Worm (Caenorhabditis elegans) whole organism, young adult: ENCODE data around the gene sri-48.
A peak's percentile ranks its signal among the peaks of the same experiment; 100 is the strongest.
"Not testable (repeated sequence)": the region's sequence is repeated elsewhere in the genome, so short reads cannot be mapped to it uniquely, and the experiment has no call there.

Experiments used
- B0261.1 ChIP-seq: sonication (generic microtip); optimal IDR thresholded peaks from 2 replicates; lab custom pipeline; 2016; ENCODE audit warnings: mild to moderate bottlenecking, missing genetic modification characterization, moderate library complexity, missing compliant biosample characterization
- B0336.3 ChIP-seq: fragments of 200-800 bp; sonication (Bioruptor generic); IDR thresholded peaks from 2 replicates; pipeline ENCODE4 v1.3.6; 2022; ENCODE audit warnings: missing genetic modification characterization, missing compliant biosample characterization
- C06A6.2 ChIP-seq: fragments of 200-800 bp; sonication (Bioruptor generic); conservative IDR thresholded peaks from 2 replicates; pipeline ENCODE4 v1.3.6; 2022; ENCODE audit warnings: missing genetic modification characterization, missing compliant biosample characterization
- D2030.7 ChIP-seq: fragments of 200-800 bp; sonication (Bioruptor generic); IDR thresholded peaks from 2 replicates; pipeline ENCODE4 v1.3.6; 2022; ENCODE audit warnings: missing genetic modification reagents, missing genetic modification characterization, missing compliant biosample characterization
- F33H1.4 ChIP-seq: fragments of 200-800 bp; sonication (Bioruptor generic); IDR thresholded peaks from 2 replicates; pipeline ENCODE4 v1.3.6; 2022; ENCODE audit warnings: missing genetic modification reagents, missing genetic modification characterization, missing compliant biosample characterization
- F55B11.4 ChIP-seq: sonication (generic microtip); optimal IDR thresholded peaks from 2 replicates; lab custom pipeline; 2016; ENCODE audit warnings: missing compliant biosample characterization, missing genetic modification characterization, borderline replicate concordance; ENCODE audit not compliant: insufficient read depth
- Y95B8A.8 ChIP-seq: fragments of 200-800 bp; sonication (Bioruptor generic); IDR thresholded peaks from 2 replicates; pipeline ENCODE4 v1.3.6; 2022; ENCODE audit warnings: missing genetic modification reagents, missing genetic modification characterization, missing compliant biosample characterization
- ZK185.1 ChIP-seq: sonication (generic microtip); optimal IDR thresholded peaks from 2 replicates; lab custom pipeline; 2016; ENCODE audit warnings: mild to moderate bottlenecking, missing genetic modification characterization, missing compliant biosample characterization; ENCODE audit not compliant: poor library complexity, severe bottlenecking
- aptf-2 ChIP-seq: fragments of 200-800 bp; sonication (Bioruptor generic); conservative IDR thresholded peaks from 2 replicates; pipeline ENCODE4 v1.3.6; 2022; ENCODE audit warnings: missing genetic modification reagents, missing genetic modification characterization, missing compliant biosample characterization
- aptf-3 ChIP-seq: fragments of 200-800 bp; sonication (Bioruptor generic); IDR thresholded peaks from 2 replicates; pipeline ENCODE4 v1.3.6; 2022; ENCODE audit warnings: missing genetic modification characterization, missing compliant biosample characterization
- attf-6 ChIP-seq: fragments of 200-800 bp; sonication (Bioruptor generic); IDR thresholded peaks from 2 replicates; pipeline ENCODE4 v1.3.6; 2022; ENCODE audit warnings: missing genetic modification reagents, missing genetic modification characterization, missing compliant biosample characterization
- ceh-40 ChIP-seq: fragments of 200-800 bp; sonication (Bioruptor generic); IDR thresholded peaks from 2 replicates; pipeline ENCODE4 v1.3.6; 2022; ENCODE audit warnings: missing genetic modification characterization, missing compliant biosample characterization
- ceh-58 ChIP-seq: fragments of 200-800 bp; sonication (Bioruptor generic); IDR thresholded peaks from 2 replicates; pipeline ENCODE4 v1.3.6; 2022; ENCODE audit warnings: missing genetic modification characterization, missing compliant biosample characterization
- die-1 ChIP-seq: sonication (generic microtip); optimal IDR thresholded peaks from 2 replicates; lab custom pipeline; 2016; ENCODE audit warnings: missing genotype, mild to moderate bottlenecking, missing genetic modification characterization, missing compliant biosample characterization
- dox-1 ChIP-seq: fragments of 200-800 bp; sonication (Bioruptor generic); IDR thresholded peaks from 2 replicates; pipeline ENCODE4 v1.3.6; 2022; ENCODE audit warnings: missing genetic modification reagents, missing genetic modification characterization, missing compliant biosample characterization
- dpl-1 ChIP-seq: fragments of 150-350 bp; optimal IDR thresholded peaks from 2 replicates; lab custom pipeline; 2014; ENCODE audit warnings: missing biosample characterization, missing genetic modification reagents, missing genetic modification characterization
- efl-1 ChIP-seq: fragments of 150-350 bp; optimal IDR thresholded peaks from 2 replicates; lab custom pipeline; 2014; ENCODE audit warnings: missing biosample characterization, missing genetic modification reagents, missing genetic modification characterization
- egrh-3 ChIP-seq: fragments of 200-800 bp; sonication (Bioruptor generic); IDR thresholded peaks from 2 replicates; pipeline ENCODE4 v1.3.6; 2022; ENCODE audit warnings: missing genetic modification reagents, missing genetic modification characterization, missing compliant biosample characterization
- ets-4 ChIP-seq: fragments of 200-800 bp; sonication (Bioruptor generic); optimal IDR thresholded peaks from 2 replicates; lab custom pipeline; 2018; ENCODE audit warnings: mild to moderate bottlenecking, missing genetic modification characterization, missing compliant biosample characterization
- fkh-3 ChIP-seq: sonication (generic microtip); optimal IDR thresholded peaks from 2 replicates; lab custom pipeline; 2016; ENCODE audit warnings: mild to moderate bottlenecking, missing genetic modification characterization, missing compliant biosample characterization
- gei-17 ChIP-seq: fragments of 200-800 bp; sonication (Bioruptor generic); optimal IDR thresholded peaks from 2 replicates; lab custom pipeline; 2018; ENCODE audit warnings: mild to moderate bottlenecking, missing genetic modification characterization, missing compliant biosample characterization
- hlh-12 ChIP-seq: sonication (generic microtip); optimal IDR thresholded peaks from 2 replicates; lab custom pipeline; 2016; ENCODE audit warnings: missing genetic modification characterization, missing compliant biosample characterization
- hmg-20 ChIP-seq: fragments of 200-800 bp; sonication (Bioruptor generic); IDR thresholded peaks from 2 replicates; pipeline ENCODE4 v1.3.6; 2022; ENCODE audit warnings: missing genetic modification reagents, missing genetic modification characterization, missing compliant biosample characterization
- lag-1 ChIP-seq: fragments of 200-800 bp; sonication (Bioruptor generic); IDR thresholded peaks from 2 replicates; pipeline ENCODE4 v1.3.6; 2022; ENCODE audit warnings: missing genetic modification reagents, missing genetic modification characterization, missing compliant biosample characterization
- lin-40 ChIP-seq: sonication (generic microtip); optimal IDR thresholded peaks from 2 replicates; lab custom pipeline; 2016; ENCODE audit warnings: missing genetic modification characterization, mild to moderate bottlenecking, missing compliant biosample characterization, missing genotype, missing genetic modification reagents
- lsl-1 ChIP-seq: fragments of 200-800 bp; sonication (Bioruptor generic); optimal IDR thresholded peaks from 2 replicates; lab custom pipeline; 2018; ENCODE audit warnings: mild to moderate bottlenecking, missing genetic modification characterization, moderate library complexity, missing compliant biosample characterization
- madf-8 ChIP-seq: fragments of 200-800 bp; sonication (Bioruptor generic); conservative IDR thresholded peaks from 2 replicates; pipeline ENCODE4 v1.3.6; 2022; ENCODE audit warnings: missing genetic modification reagents, missing genetic modification characterization, missing compliant biosample characterization
- nfya-1 ChIP-seq: sonication (generic microtip); optimal IDR thresholded peaks from 2 replicates; lab custom pipeline; 2017; ENCODE audit warnings: antibody characterized with exemption, missing compliant biosample characterization, missing genetic modification characterization, borderline replicate concordance; ENCODE audit not compliant: insufficient read depth
- nfya-2 ChIP-seq: fragments of 200-800 bp; sonication (Bioruptor generic); IDR thresholded peaks from 2 replicates; pipeline ENCODE4 v1.3.6; 2022; ENCODE audit warnings: missing genetic modification reagents, missing genetic modification characterization, missing compliant biosample characterization
- nhr-80 ChIP-seq: sonication (generic microtip); optimal IDR thresholded peaks from 2 replicates; lab custom pipeline; 2016; ENCODE audit warnings: missing genetic modification characterization, missing compliant biosample characterization
- rcor-1 ChIP-seq: fragments of 200-800 bp; sonication (Bioruptor generic); IDR thresholded peaks from 2 replicates; pipeline ENCODE4 v1.3.6; 2022; ENCODE audit warnings: missing genetic modification reagents, missing genetic modification characterization, missing compliant biosample characterization
- repo-1 ChIP-seq: sonication (generic microtip); optimal IDR thresholded peaks from 2 replicates; lab custom pipeline; 2017; ENCODE audit warnings: mild to moderate bottlenecking, missing genetic modification characterization, missing compliant biosample characterization
- rpc-1 ChIP-seq, 2 experiments: fragments of 150-350 bp in 1 of 2; sonication (generic microtip) in 1 of 2; optimal IDR thresholded peaks; 2 replicates each; lab custom pipeline; 2014 to 2018; ENCODE audit warnings: missing biosample characterization in 1 of 2, missing genetic modification characterization in 1 of 2, missing genetic modification reagents in 1 of 2, missing genotype in 1 of 2
- snpc-1.1 ChIP-seq: sonication (generic microtip); optimal IDR thresholded peaks from 2 replicates; lab custom pipeline; 2017; ENCODE audit warnings: missing genetic modification characterization, mild to moderate bottlenecking, missing compliant biosample characterization, antibody characterized with exemption, moderate library complexity, missing genotype, missing genetic modification reagents; ENCODE audit not compliant: insufficient read depth
- snpc-1.3 ChIP-seq: sonication (generic microtip); optimal IDR thresholded peaks from 2 replicates; lab custom pipeline; 2017; ENCODE audit warnings: missing genetic modification characterization, mild to moderate bottlenecking, missing compliant biosample characterization, antibody characterized with exemption, moderate library complexity, missing genotype, missing genetic modification reagents; ENCODE audit not compliant: insufficient read depth
- snpc-3.4 ChIP-seq: sonication (generic microtip); optimal IDR thresholded peaks from 2 replicates; lab custom pipeline; 2017; ENCODE audit warnings: missing genetic modification characterization, mild to moderate bottlenecking, missing compliant biosample characterization, antibody characterized with exemption, moderate library complexity, missing genotype, missing genetic modification reagents
- snpc-4 ChIP-seq, 5 experiments: fragments of 150-350 bp in 1 of 5; sonication (generic microtip) in 4 of 5; optimal IDR thresholded peaks; 2 replicates each; lab custom pipeline; 2014 to 2018; ENCODE audit warnings: missing genetic modification characterization in 5 of 5, missing biosample characterization in 3 of 5, antibody characterized with exemption in 2 of 5, mild to moderate bottlenecking in 2 of 5, missing compliant biosample characterization in 2 of 5, missing genotype in 2 of 5, moderate library complexity in 2 of 5, missing genetic modification reagents in 1 of 5
- somi-1 ChIP-seq: fragments of 200-800 bp; sonication (Bioruptor generic); optimal IDR thresholded peaks from 2 replicates; lab custom pipeline; 2018; ENCODE audit warnings: mild to moderate bottlenecking, missing genetic modification characterization, missing compliant biosample characterization
- unc-130 ChIP-seq: sonication (generic microtip); optimal IDR thresholded peaks from 2 replicates; lab custom pipeline; 2016; ENCODE audit warnings: missing genetic modification reagents, missing genetic modification characterization, missing compliant biosample characterization
- unc-62 ChIP-seq: fragments of 150-350 bp; optimal IDR thresholded peaks from 2 replicates; lab custom pipeline; 2014; ENCODE audit warnings: missing biosample characterization, missing genetic modification reagents, missing genetic modification characterization
- zfh-2 ChIP-seq: fragments of 200-800 bp; sonication (Bioruptor generic); conservative IDR thresholded peaks from 2 replicates; pipeline ENCODE4 v1.3.6; 2022; ENCODE audit warnings: missing genetic modification reagents, missing genetic modification characterization, missing compliant biosample characterization

The sri-48 gene

ce11 chrII:3201242-3201641 lies at the start of gene sri-48:
Gene sri-48, minus strand, starts transcription at chrII:3201342.
- TF ChIP-seq snpc-4 (GFP tag; optimal IDR thresholded peaks at IDR 0.05; lab: Kevin White, UChicago); snpc-4 (tag; optimal IDR thresholded peaks at IDR 0.05; lab: Kevin White, UChicago); gei-17 (GFP tag; lab: Kevin White, UChicago); unc-62: not testable (repeated sequence)

ce11 chrII:3250195-3250594 lies 49.1 kb upstream of the sri-48 start:
- TF ChIP-seq unc-130 (GFP tag; lab: Kevin White, UChicago) = no peak
- TF ChIP-seq zfh-2 = peak; percentile 74

- no peak for TF ChIP-seq egrh-3 (GFP tag; lab: Robert Waterston, UW)
- TF ChIP-seq F55B11.4 = no peak
- TF ChIP-seq rpc-1 (optimal IDR thresholded peaks at IDR 0.05; lab: Kevin White, UChicago) = no peak
- TF ChIP-seq rpc-1 (tag; optimal IDR thresholded peaks at IDR 0.05; lab: Kevin White, UChicago) = no peak
- TF ChIP-seq somi-1 = no peak
- no peak for TF ChIP-seq ZK185.1 (tag; lab: Kevin White, UChicago)
- no peak for TF ChIP-seq gei-17 (GFP tag; lab: Kevin White, UChicago)
- no peak for TF ChIP-seq hlh-12 (tag; lab: Kevin White, UChicago)
- no peak for TF ChIP-seq ceh-40 (GFP tag; lab: Robert Waterston, UW)
- TF ChIP-seq dox-1 = no peak
- no peak for TF ChIP-seq fkh-3 (tag; lab: Kevin White, UChicago)
- TF ChIP-seq hmg-20 (GFP tag; lab: Robert Waterston, UW) = no peak
- TF ChIP-seq D2030.7 (GFP tag; lab: Robert Waterston, UW) = no peak
- TF ChIP-seq lag-1 = no peak
- TF ChIP-seq die-1 (tag; lab: Kevin White, UChicago) = no peak
- no peak for TF ChIP-seq B0336.3 (GFP tag; lab: Robert Waterston, UW)
Measured at ce11 chrII:3249406-3249805, 48.3 kb upstream of the sri-48 start, which contains the start of gene clec-124. Gene clec-124, plus strand, starts transcription at chrII:3249706.

- TF ChIP-seq nfya-1 (tag; lab: Kevin White, UChicago) = no peak
- TF ChIP-seq aptf-2 (GFP tag; lab: Robert Waterston, UW) = no peak
- TF ChIP-seq nfya-2 (GFP tag; lab: Robert Waterston, UW) = no peak
- TF ChIP-seq snpc-1.3 (tag; lab: Kevin White, UChicago) = no peak
- TF ChIP-seq dpl-1 = peak; percentile 58
- TF ChIP-seq zfh-2 = no peak
- no peak for TF ChIP-seq nhr-80 (tag; lab: Kevin White, UChicago)
- no peak for TF ChIP-seq ceh-40 (GFP tag; lab: Robert Waterston, UW)
- no peak for TF ChIP-seq gei-17 (GFP tag; lab: Kevin White, UChicago)
- no peak for TF ChIP-seq hlh-12 (tag; lab: Kevin White, UChicago)
- peak; percentile 27 for TF ChIP-seq lsl-1
- TF ChIP-seq snpc-3.4 = peak; percentile 13
- no peak for TF ChIP-seq aptf-3 (GFP tag; lab: Robert Waterston, UW)
- no peak for TF ChIP-seq B0261.1
- TF ChIP-seq Y95B8A.8 (GFP tag; lab: Robert Waterston, UW) = no peak
- peak; percentile 86 for TF ChIP-seq madf-8 (GFP tag; lab: Robert Waterston, UW)
- no peak for TF ChIP-seq ets-4
- TF ChIP-seq F33H1.4 (GFP tag; lab: Robert Waterston, UW) = 0 out of 2 replicates have a peak, but pooled peaks have one; percentile 24
- peak; percentile 31 for TF ChIP-seq snpc-1.1 (tag; lab: Kevin White, UChicago)
- no peak for TF ChIP-seq lin-40 (tag; lab: Kevin White, UChicago)
- 0 out of 2 replicates have a peak, but pooled peaks have one; percentile 10 for TF ChIP-seq rcor-1 (GFP tag; lab: Robert Waterston, UW)
- TF ChIP-seq repo-1 (tag; lab: Kevin White, UChicago) = no peak
- no peak for TF ChIP-seq C06A6.2 (GFP tag; lab: Robert Waterston, UW)
- TF ChIP-seq ceh-58 (GFP tag; lab: Robert Waterston, UW) = no peak
- TF ChIP-seq efl-1 (GFP tag; lab: Kevin White, UChicago) = peak; percentile 90
- no peak for TF ChIP-seq attf-6 (GFP tag; lab: Robert Waterston, UW)
Measured at ce11 chrII:3248043-3248718, 47.0 kb upstream of the sri-48 start, which contains the start of the genes fbxc-50 and C17F4.2. Gene fbxc-50, minus strand, starts transcription at chrII:3248123. Gene C17F4.2, plus strand, starts transcription at chrII:3248668.
